Fruit fly (Drosophila melanogaster): Measurements from ENCODE around the gene CG10428.

dm6 chr2L:18981484-18981883 lies 32.8 kb downstream of the CG10428 start:
- TF ChIP-seq fd102C (GFP tag; optimal IDR thresholded peaks at IDR 0.05) (no peak), fru (optimal IDR thresholded peaks at IDR 0.05) (no peak), tio (GFP tag; optimal IDR thresholded peaks at IDR 0.05) (no peak), CG7556 (GFP tag; optimal IDR thresholded peaks at IDR 0.05) (no peak), kah (GFP tag; optimal IDR thresholded peaks at IDR 0.05) (no peak), Mrtf (GFP tag; IDR thresholded peaks at IDR 0.05) (no peak)
